Worm (Caenorhabditis elegans): ENCODE data around the gene K07H8.12.
A peak's percentile ranks its signal among the peaks of the same experiment; 100 is the strongest.

The K07H8.12 gene

ce11 chrIV:8234088-8234496 lies 42.4 kb downstream of the K07H8.12 start:
- TF ChIP-seq odd-2 (tag; optimal IDR thresholded peaks at IDR 0.05), result no peak
- no peak for TF ChIP-seq madf-2 (tag; optimal IDR thresholded peaks at IDR 0.05)
- no peak for TF ChIP-seq ceh-30 (tag; optimal IDR thresholded peaks at IDR 0.05)
- TF ChIP-seq C08G9.2 (tag; optimal IDR thresholded peaks at IDR 0.05), result no peak
- no peak for TF ChIP-seq rnt-1 (tag; optimal IDR thresholded peaks at IDR 0.05)
- no peak for TF ChIP-seq npax-4 (tag; optimal IDR thresholded peaks at IDR 0.05)
- TF ChIP-seq ceh-19 (GFP tag; optimal IDR thresholded peaks at IDR 0.05), result no peak
- no peak for TF ChIP-seq tbx-2 (tag; optimal IDR thresholded peaks at IDR 0.05)
- TF ChIP-seq dmd-4 (tag; optimal IDR thresholded peaks at IDR 0.05; ENCODE audit: borderline replicate concordance), result no peak
- TF ChIP-seq ceh-48 (tag; optimal IDR thresholded peaks at IDR 0.05), result no peak
- TF ChIP-seq ref-2 (tag; optimal IDR thresholded peaks at IDR 0.05), result no peak
- TF ChIP-seq tbx-7 (tag; optimal IDR thresholded peaks at IDR 0.05), result no peak
- no peak for TF ChIP-seq pag-3 (tag; optimal IDR thresholded peaks at IDR 0.05; ENCODE audit: borderline replicate concordance)
- TF ChIP-seq zip-5 (tag; optimal IDR thresholded peaks at IDR 0.05), result no peak

- TF ChIP-seq lin-11 (tag; optimal IDR thresholded peaks at IDR 0.05) (no peak), pqm-1 (tag; optimal IDR thresholded peaks at IDR 0.05) (no peak), pha-4 (tag; optimal IDR thresholded peaks at IDR 0.05) (no peak), hlh-6 (tag; optimal IDR thresholded peaks at IDR 0.05) (no peak), pha-2 (tag; optimal IDR thresholded peaks at IDR 0.05) (no peak), Y22D7AL.16 (tag; optimal IDR thresholded peaks at IDR 0.05) (no peak), elt-2 (tag; optimal IDR thresholded peaks at IDR 0.05) (no peak), lim-6 (tag; optimal IDR thresholded peaks at IDR 0.05) (no peak), ceh-22 (tag; optimal IDR thresholded peaks at IDR 0.05) (no peak)
Observed at ce11 chrIV:8233268-8233667, 43.2 kb downstream of the K07H8.12 start.

DNA sequence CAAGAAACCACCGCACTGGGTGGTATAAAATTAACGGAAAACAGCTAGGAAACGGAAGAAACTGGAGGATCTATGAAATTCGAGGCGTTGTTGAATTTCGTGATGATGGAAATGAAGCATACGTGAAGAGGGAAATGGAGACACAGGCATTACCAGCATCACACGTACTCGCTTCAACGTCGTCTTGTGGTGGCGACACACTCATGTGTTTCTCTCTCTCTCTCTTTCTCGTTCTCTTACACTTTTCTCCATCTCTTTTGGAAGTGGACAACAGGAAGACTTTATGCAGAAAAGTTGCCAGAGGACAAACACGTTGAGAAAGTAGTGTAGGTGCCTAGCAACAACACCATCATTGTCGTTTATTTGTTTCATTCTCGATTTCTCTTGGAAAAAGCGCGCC lies 44.1 kb downstream of the K07H8.12 start:
- TF ChIP-seq unc-3 (GFP tag; conservative IDR thresholded peaks at IDR 0.05) (0 out of 2 replicates have a peak, but pooled peaks have one; percentile 15), unc-3 (tag; optimal IDR thresholded peaks at IDR 0.05) (no peak), ref-2 (tag; optimal IDR thresholded peaks at IDR 0.05) (no peak), odd-2 (tag; optimal IDR thresholded peaks at IDR 0.05) (no peak), ceh-31 (tag; optimal IDR thresholded peaks at IDR 0.05) (peak; percentile 26), ceh-18 (tag; optimal IDR thresholded peaks at IDR 0.05) (peak; percentile 41), ceh-34 (tag; optimal IDR thresholded peaks at IDR 0.05) (peak; percentile 53), F13H6.1 (tag; optimal IDR thresholded peaks at IDR 0.05) (peak; percentile 16), ceh-9 (tag; optimal IDR thresholded peaks at IDR 0.05) (no peak), ceh-24 (tag; optimal IDR thresholded peaks at IDR 0.05) (no peak), fkh-6 (tag; optimal IDR thresholded peaks at IDR 0.05) (no peak), hlh-30 (tag; optimal IDR thresholded peaks at IDR 0.05; ENCODE audit: insufficient read depth) (peak; percentile 74), pqm-1 (tag; optimal IDR thresholded peaks at IDR 0.05) (no peak), tbx-2 (tag; optimal IDR thresholded peaks at IDR 0.05) (peak; percentile 12), C08G9.2 (tag; optimal IDR thresholded peaks at IDR 0.05) (no peak)

ce11 chrIV:8229523-8229922 lies 47.0 kb downstream of the K07H8.12 start:
- TF ChIP-seq sdc-2 (tag; optimal IDR thresholded peaks at IDR 0.05), result no peak
- TF ChIP-seq ceh-19 (GFP tag; optimal IDR thresholded peaks at IDR 0.05), result no peak
- no peak for TF ChIP-seq ceh-45 (GFP tag; IDR thresholded peaks at IDR 0.05)
- no peak for TF ChIP-seq hlh-13 (GFP tag; optimal IDR thresholded peaks at IDR 0.05)
- TF ChIP-seq C38D4.7 (GFP tag; optimal IDR thresholded peaks at IDR 0.05), result no peak
- TF ChIP-seq ets-4 (tag; optimal IDR thresholded peaks at IDR 0.05), result peak; percentile 21
- no peak for TF ChIP-seq fkh-6 (tag; optimal IDR thresholded peaks at IDR 0.05)
- no peak for TF ChIP-seq fkh-10 (GFP tag; optimal IDR thresholded peaks at IDR 0.05)
- no peak for TF ChIP-seq eyg-1 (tag; optimal IDR thresholded peaks at IDR 0.05)
- peak; percentile 38 for TF ChIP-seq unc-55 (GFP tag; optimal IDR thresholded peaks at IDR 0.05)
- TF ChIP-seq nfya-1 (tag; optimal IDR thresholded peaks at IDR 0.05), result peak; percentile 19
- peak; percentile 60 for TF ChIP-seq F13H6.1 (tag; optimal IDR thresholded peaks at IDR 0.05)
- TF ChIP-seq ceh-31 (tag; optimal IDR thresholded peaks at IDR 0.05), result no peak
- no peak for TF ChIP-seq Y22D7AL.16 (tag; optimal IDR thresholded peaks at IDR 0.05)
- no peak for TF ChIP-seq ref-2 (tag; optimal IDR thresholded peaks at IDR 0.05)
- TF ChIP-seq ceh-2 (tag; optimal IDR thresholded peaks at IDR 0.05), result peak; percentile 36
- TF ChIP-seq elt-2 (tag; optimal IDR thresholded peaks at IDR 0.05), result peak; percentile 10
- TF ChIP-seq ceh-34 (tag; optimal IDR thresholded peaks at IDR 0.05), result peak; percentile 63
- no peak for TF ChIP-seq hlh-8 (tag; optimal IDR thresholded peaks at IDR 0.05)
- TF ChIP-seq dve-1 (tag; optimal IDR thresholded peaks at IDR 0.05), result peak; percentile 63
- no peak for TF ChIP-seq zip-5 (tag; optimal IDR thresholded peaks at IDR 0.05)
- no peak for TF ChIP-seq K09A11.1 (tag; optimal IDR thresholded peaks at IDR 0.05; ENCODE audit: insufficient read depth)
- TF ChIP-seq tbx-2 (tag; optimal IDR thresholded peaks at IDR 0.05), result peak; percentile 34
- TF ChIP-seq hlh-6 (tag; optimal IDR thresholded peaks at IDR 0.05), result peak; percentile 37
- peak; percentile 58 for TF ChIP-seq ceh-18 (tag; optimal IDR thresholded peaks at IDR 0.05)
- TF ChIP-seq pqm-1 (tag; optimal IDR thresholded peaks at IDR 0.05), result peak; percentile 77
- peak; percentile 12 for TF ChIP-seq rnt-1 (tag; optimal IDR thresholded peaks at IDR 0.05)

All from whole organism, late embryonic.